Worm (Caenorhabditis elegans) whole organism, L1 larva: ENCODE results near the gene C34C12.1.

Source experiments
- C04F5.9 ChIP-seq: sonication (generic microtip); optimal IDR thresholded peaks from 2 replicates; lab custom pipeline; 2016; ENCODE audit warnings: missing genetic modification characterization, missing compliant biosample characterization
- C34B4.2 ChIP-seq: sonication (generic microtip); optimal IDR thresholded peaks from 2 replicates; lab custom pipeline; 2017; ENCODE audit warnings: mild to moderate bottlenecking, missing genetic modification characterization, missing compliant biosample characterization
- F16B12.6 ChIP-seq: fragments of 150-350 bp; optimal IDR thresholded peaks from 2 replicates; lab custom pipeline; 2014; ENCODE audit warnings: missing biosample characterization, missing genetic modification characterization
- Y116A8C.19 ChIP-seq: sonication (generic microtip); optimal IDR thresholded peaks from 2 replicates; lab custom pipeline; 2016; ENCODE audit warnings: missing compliant biosample characterization, missing genetic modification characterization, borderline replicate concordance
- aha-1 ChIP-seq: fragments of 150-350 bp; optimal IDR thresholded peaks from 2 replicates; lab custom pipeline; 2014; ENCODE audit warnings: missing biosample characterization, missing genetic modification characterization
- alr-1 ChIP-seq: fragments of 200-800 bp; sonication (Bioruptor generic); optimal IDR thresholded peaks from 2 replicates; lab custom pipeline; 2018; ENCODE audit warnings: borderline replicate concordance, mild to moderate bottlenecking, missing genetic modification characterization, missing compliant biosample characterization
- aly-2 ChIP-seq: fragments of 150-350 bp; optimal IDR thresholded peaks from 2 replicates; lab custom pipeline; 2014; ENCODE audit warnings: missing biosample characterization, missing genetic modification characterization
- ama-1 ChIP-seq: fragments of 150-350 bp; optimal IDR thresholded peaks from 2 replicates; lab custom pipeline; 2014
- ceh-63 ChIP-seq: fragments of 200-800 bp; sonication (Bioruptor generic); optimal IDR thresholded peaks from 2 replicates; lab custom pipeline; 2018; ENCODE audit warnings: mild to moderate bottlenecking, missing genetic modification characterization, missing compliant biosample characterization
- ceh-82 ChIP-seq, 3 experiments: fragments of 150-350 bp in 1 of 3; sonication (generic microtip) in 2 of 3; optimal IDR thresholded peaks; 2 replicates each; lab custom pipeline; 2014 to 2017; ENCODE audit warnings: missing biosample characterization in 3 of 3, missing genetic modification characterization in 3 of 3
- ceh-90 ChIP-seq: sonication (generic microtip); optimal IDR thresholded peaks from 2 replicates; lab custom pipeline; 2016; ENCODE audit warnings: missing genetic modification characterization, missing compliant biosample characterization
- ces-1 ChIP-seq: fragments of 150-350 bp; optimal IDR thresholded peaks from 2 replicates; lab custom pipeline; 2014; ENCODE audit warnings: missing biosample characterization, missing genetic modification reagents, missing genetic modification characterization
- dpl-1 ChIP-seq, 3 experiments: fragments of 150-350 bp in 2 of 3; sonication (generic microtip) in 1 of 3; optimal IDR thresholded peaks; 2 replicates each; lab custom pipeline; 2014 to 2017; ENCODE audit warnings: missing biosample characterization in 3 of 3, missing genetic modification characterization in 3 of 3, missing genetic modification reagents in 3 of 3
- dsc-1 ChIP-seq: sonication (generic microtip); optimal IDR thresholded peaks from 2 replicates; lab custom pipeline; 2016; ENCODE audit warnings: mild to moderate bottlenecking, missing genetic modification characterization, missing compliant biosample characterization
- efl-1 ChIP-seq, 4 experiments: fragments of 150-350 bp; optimal IDR thresholded peaks in 3 of 4; peaks in 1 of 4; 1 replicate in 1 of 4; 2 replicates in 3 of 4; lab custom pipeline; 2014; ENCODE audit warnings: missing biosample characterization in 2 of 4, missing genetic modification characterization in 2 of 4, missing genetic modification reagents in 2 of 4
- egl-13 ChIP-seq: sonication (generic microtip); optimal IDR thresholded peaks from 2 replicates; lab custom pipeline; 2016; ENCODE audit warnings: missing genotype, missing genetic modification reagents, missing genetic modification characterization, missing compliant biosample characterization
- egl-27 ChIP-seq, 2 experiments: fragments of 150-350 bp in 1 of 2; sonication (generic microtip); optimal IDR thresholded peaks; 3 replicates each; lab custom pipeline; 2017 to 2018; ENCODE audit warnings: missing biosample characterization in 2 of 2, missing genetic modification characterization in 2 of 2, missing genetic modification reagents in 2 of 2
- ets-5 ChIP-seq: fragments of 200-800 bp; sonication (Bioruptor generic); IDR thresholded peaks from 2 replicates; pipeline ENCODE4 v1.3.6; 2022; ENCODE audit warnings: missing genetic modification characterization, missing compliant biosample characterization
- fkh-10 ChIP-seq: sonication (generic microtip); optimal IDR thresholded peaks from 2 replicates; lab custom pipeline; 2017; ENCODE audit warnings: missing biosample characterization, missing genetic modification reagents, missing genetic modification characterization
- fkh-4 ChIP-seq: sonication (generic microtip); optimal IDR thresholded peaks from 2 replicates; lab custom pipeline; 2016; ENCODE audit warnings: missing compliant biosample characterization, missing genetic modification characterization, borderline replicate concordance
- fos-1 ChIP-seq: fragments of 150-350 bp; optimal IDR thresholded peaks from 2 replicates; lab custom pipeline; 2014; ENCODE audit warnings: missing biosample characterization, missing genetic modification characterization
- hlh-4 ChIP-seq: sonication (generic microtip); optimal IDR thresholded peaks from 2 replicates; lab custom pipeline; 2016; ENCODE audit warnings: mild to moderate bottlenecking, missing genetic modification characterization, missing compliant biosample characterization
- hpl-2 ChIP-seq: fragments of 150-350 bp; optimal IDR thresholded peaks from 2 replicates; lab custom pipeline; 2014; ENCODE audit warnings: missing biosample characterization, missing genetic modification reagents, missing genetic modification characterization
- irx-1 ChIP-seq: sonication (generic microtip); optimal IDR thresholded peaks from 2 replicates; lab custom pipeline; 2016; ENCODE audit warnings: missing genetic modification characterization, missing compliant biosample characterization
- isw-1 ChIP-seq: fragments of 200-800 bp; sonication (Bioruptor generic); IDR thresholded peaks from 2 replicates; pipeline ENCODE4 v1.3.6; 2022; ENCODE audit warnings: missing genetic modification characterization, missing compliant biosample characterization
- lin-35 ChIP-seq, 2 experiments: fragments of 150-350 bp; optimal IDR thresholded peaks; 2 replicates each; lab custom pipeline; 2014; ENCODE audit warnings: missing biosample characterization in 2 of 2, missing genetic modification characterization in 2 of 2, missing genetic modification reagents in 2 of 2
- lin-39 ChIP-seq: fragments of 150-350 bp; optimal IDR thresholded peaks from 2 replicates; lab custom pipeline; 2014; ENCODE audit warnings: missing biosample characterization, missing genetic modification reagents, missing genetic modification characterization
- lsy-2 ChIP-seq, 2 experiments: fragments of 150-350 bp; optimal IDR thresholded peaks; 2 replicates each; lab custom pipeline; 2014; ENCODE audit warnings: missing biosample characterization in 2 of 2, missing genetic modification characterization in 2 of 2
- mdl-1 ChIP-seq, 2 experiments: fragments of 150-350 bp; optimal IDR thresholded peaks; 2 replicates each; lab custom pipeline; 2014 to 2017; ENCODE audit warnings: missing biosample characterization in 2 of 2, missing genetic modification characterization in 2 of 2, inconsistent platforms in 1 of 2
- mef-2 ChIP-seq: fragments of 150-350 bp; optimal IDR thresholded peaks from 2 replicates; lab custom pipeline; 2014; ENCODE audit warnings: missing biosample characterization, missing genetic modification characterization
- mep-1 ChIP-seq: fragments of 150-350 bp; optimal IDR thresholded peaks from 2 replicates; lab custom pipeline; 2014; ENCODE audit warnings: missing biosample characterization, missing genetic modification characterization
- nhr-12 ChIP-seq: sonication (generic microtip); optimal IDR thresholded peaks from 2 replicates; lab custom pipeline; 2017; ENCODE audit warnings: missing biosample characterization, missing genetic modification characterization
- nhr-20 ChIP-seq: sonication (generic microtip); optimal IDR thresholded peaks from 2 replicates; lab custom pipeline; 2016; ENCODE audit warnings: mild to moderate bottlenecking, missing genetic modification characterization, missing compliant biosample characterization
- nhr-237 ChIP-seq: fragments of 150-350 bp; optimal IDR thresholded peaks from 2 replicates; lab custom pipeline; 2014; ENCODE audit warnings: missing biosample characterization, missing genetic modification characterization
- nhr-47 ChIP-seq: sonication (generic microtip); optimal IDR thresholded peaks from 2 replicates; lab custom pipeline; 2016; ENCODE audit warnings: mild to moderate bottlenecking, missing genetic modification characterization, moderate library complexity, missing compliant biosample characterization
- nhr-84 ChIP-seq: sonication (generic microtip); optimal IDR thresholded peaks from 2 replicates; lab custom pipeline; 2017; ENCODE audit warnings: missing biosample characterization, missing genetic modification characterization
- nhr-90 ChIP-seq: sonication (generic microtip); optimal IDR thresholded peaks from 2 replicates; lab custom pipeline; 2016; ENCODE audit warnings: mild to moderate bottlenecking, missing genetic modification characterization, missing compliant biosample characterization; ENCODE audit not compliant: poor library complexity
- pax-3 ChIP-seq: fragments of 200-800 bp; sonication (Bioruptor generic); optimal IDR thresholded peaks from 2 replicates; lab custom pipeline; 2018; ENCODE audit warnings: mild to moderate bottlenecking, missing genetic modification characterization, moderate library complexity, missing compliant biosample characterization
- pqm-1 ChIP-seq: sonication (generic microtip); optimal IDR thresholded peaks from 3 replicates; lab custom pipeline; 2017; ENCODE audit warnings: missing biosample characterization, missing genetic modification characterization
- skn-1 ChIP-seq: fragments of 150-350 bp; optimal IDR thresholded peaks from 2 replicates; lab custom pipeline; 2014; ENCODE audit warnings: missing biosample characterization, missing genetic modification characterization
- snpc-4 ChIP-seq: fragments of 150-350 bp; optimal IDR thresholded peaks from 2 replicates; lab custom pipeline; 2014; ENCODE audit warnings: missing biosample characterization, missing genetic modification characterization
- snu-23 ChIP-seq: sonication (generic microtip); optimal IDR thresholded peaks from 2 replicates; lab custom pipeline; 2016; ENCODE audit warnings: missing genetic modification characterization, missing compliant biosample characterization
- sptf-1 ChIP-seq: fragments of 150-350 bp; optimal IDR thresholded peaks from 2 replicates; lab custom pipeline; 2014; ENCODE audit warnings: missing biosample characterization, missing genetic modification characterization
- swsn-7 ChIP-seq: sonication (generic microtip); optimal IDR thresholded peaks from 2 replicates; lab custom pipeline; 2016; ENCODE audit warnings: missing genetic modification characterization, missing compliant biosample characterization
- tbx-2 ChIP-seq: sonication (generic microtip); optimal IDR thresholded peaks from 2 replicates; lab custom pipeline; 2016; ENCODE audit warnings: missing genetic modification characterization, missing compliant biosample characterization
- unc-30 ChIP-seq: sonication (generic microtip); optimal IDR thresholded peaks from 2 replicates; lab custom pipeline; 2017; ENCODE audit warnings: missing biosample characterization, missing genetic modification characterization
- unc-86 ChIP-seq: sonication (generic microtip); optimal IDR thresholded peaks from 2 replicates; lab custom pipeline; 2016; ENCODE audit warnings: missing genetic modification characterization, missing compliant biosample characterization
- unc-98 ChIP-seq: fragments of 200-800 bp; sonication (Bioruptor generic); IDR thresholded peaks from 2 replicates; pipeline ENCODE4 v1.3.6; 2022; ENCODE audit warnings: missing genetic modification characterization, missing compliant biosample characterization
- zag-1 ChIP-seq: fragments of 150-350 bp; optimal IDR thresholded peaks from 2 replicates; lab custom pipeline; 2014; ENCODE audit warnings: missing biosample characterization, missing genetic modification characterization
- ztf-11 ChIP-seq, 2 experiments: sonication (generic microtip); optimal IDR thresholded peaks; 2 replicates each; lab custom pipeline; 2016 to 2017; ENCODE audit warnings: missing genetic modification characterization in 2 of 2, missing biosample characterization in 1 of 2, missing compliant biosample characterization in 1 of 2

C34C12.1 gene

DNA sequence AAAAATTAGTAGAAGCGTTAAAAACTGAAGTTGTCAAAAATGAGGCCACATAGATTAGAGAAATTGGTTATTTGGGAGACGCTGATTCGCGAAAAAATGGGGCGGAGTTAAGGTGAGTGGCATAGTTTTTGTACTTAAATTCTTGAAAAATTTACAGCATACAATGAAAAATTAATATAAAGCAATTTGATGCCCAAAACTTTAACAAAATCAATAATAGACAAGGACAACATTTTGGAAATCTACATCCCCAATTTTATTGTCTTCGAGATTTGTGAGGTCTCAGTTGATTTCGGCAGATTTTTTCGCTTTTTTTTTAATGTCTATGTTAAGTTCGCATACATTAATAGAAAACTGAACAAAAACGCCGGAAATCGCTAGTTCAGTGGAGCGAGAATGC, 22.1 kb downstream of the C34C12.1 start (continued):
- TF ChIP-seq nhr-237 (tag; lab: Kevin White, UChicago): no peak
- no peak for TF ChIP-seq mef-2
- TF ChIP-seq lsy-2 (tag; optimal IDR thresholded peaks at IDR 0.05; lab: Kevin White, UChicago): peak in 1 of 2 experiments; percentile 50
- TF ChIP-seq swsn-7: peak; percentile 40
- TF ChIP-seq hlh-4 (tag; lab: Kevin White, UChicago): no peak
- peak; percentile 78 for TF ChIP-seq isw-1 (GFP tag; lab: Robert Waterston, UW)
- no peak for TF ChIP-seq dpl-1 (GFP tag; optimal IDR thresholded peaks at IDR 0.05; lab: Kevin White, UChicago)
- peak; percentile 81 for TF ChIP-seq ceh-90
- TF ChIP-seq unc-98 (GFP tag; lab: Robert Waterston, UW): peak; percentile 99
- peak; percentile 86 for TF ChIP-seq nhr-90 (tag; lab: Kevin White, UChicago)
- TF ChIP-seq fkh-4 (tag; lab: Kevin White, UChicago): peak; percentile 78
- TF ChIP-seq unc-30: no peak
- no peak for TF ChIP-seq skn-1 (tag; lab: Kevin White, UChicago)
- no peak for TF ChIP-seq aha-1 (tag; lab: Kevin White, UChicago)
- TF ChIP-seq mep-1 (tag; lab: Kevin White, UChicago): no peak
- TF ChIP-seq dsc-1 (tag; lab: Kevin White, UChicago): peak; percentile 59
- TF ChIP-seq F16B12.6 (tag; lab: Kevin White, UChicago): no peak
- peak in 1 of 2 experiments; percentile 11 for TF ChIP-seq lin-35 (GFP tag; optimal IDR thresholded peaks at IDR 0.05; lab: Kevin White, UChicago)
- TF ChIP-seq ama-1 (lab: Kevin White, UChicago): no peak
- TF ChIP-seq unc-86: peak; percentile 54
- TF ChIP-seq Y116A8C.19 (tag; lab: Kevin White, UChicago): peak; percentile 77
- TF ChIP-seq alr-1 (tag; lab: Kevin White, UChicago): no peak
- TF ChIP-seq irx-1 (tag; lab: Kevin White, UChicago): peak; percentile 31
- peak; percentile 14 to 23 for TF ChIP-seq efl-1 (optimal IDR thresholded peaks at IDR 0.05; lab: Kevin White, UChicago)
- peak; percentile 14 to 91 for TF ChIP-seq efl-1 (GFP tag; optimal IDR thresholded peaks at IDR 0.05 in 1 of 2; lab: Kevin White, UChicago)
- no peak for TF ChIP-seq ets-5 (GFP tag; lab: Robert Waterston, UW)
- no peak for TF ChIP-seq egl-27 (tag; optimal IDR thresholded peaks at IDR 0.05; lab: Kevin White, UChicago)
- peak; percentile 77 for TF ChIP-seq nhr-47
- TF ChIP-seq sptf-1 (tag; lab: Kevin White, UChicago): no peak
- no peak for TF ChIP-seq C34B4.2 (tag; lab: Kevin White, UChicago)
- TF ChIP-seq ceh-82 (tag; optimal IDR thresholded peaks at IDR 0.05; lab: Kevin White, UChicago): no peak
- peak; percentile 48 for TF ChIP-seq snu-23 (GFP tag; lab: Kevin White, UChicago)
- TF ChIP-seq ces-1 (GFP tag; lab: Kevin White, UChicago): no peak
- no peak for TF ChIP-seq nhr-84 (tag; lab: Kevin White, UChicago)
- no peak for TF ChIP-seq pqm-1 (tag; lab: Kevin White, UChicago)
- TF ChIP-seq egl-13 (tag; lab: Kevin White, UChicago): peak; percentile 65
- TF ChIP-seq C04F5.9 (tag; lab: Kevin White, UChicago): peak; percentile 27
- peak; percentile 1 for TF ChIP-seq aly-2 (tag; lab: Kevin White, UChicago)
- TF ChIP-seq pax-3: peak; percentile 96
- TF ChIP-seq zag-1 (tag; lab: Kevin White, UChicago): no peak
- no peak for TF ChIP-seq lin-39 (tag; lab: Kevin White, UChicago)
- peak; percentile 59 for TF ChIP-seq nhr-20 (tag; lab: Kevin White, UChicago)
- TF ChIP-seq tbx-2 (tag; lab: Kevin White, UChicago): peak; percentile 73
- TF ChIP-seq hpl-2 (GFP tag; lab: Kevin White, UChicago): no peak
- TF ChIP-seq snpc-4 (tag; lab: Kevin White, UChicago): no peak
- peak in 1 of 2 experiments; percentile 86 for TF ChIP-seq ztf-11 (tag; optimal IDR thresholded peaks at IDR 0.05; lab: Kevin White, UChicago)
- no peak for TF ChIP-seq nhr-12 (tag; lab: Kevin White, UChicago)
- TF ChIP-seq fos-1 (tag; lab: Kevin White, UChicago): no peak
- TF ChIP-seq fkh-10 (GFP tag; lab: Kevin White, UChicago): no peak
- peak; percentile 82 for TF ChIP-seq ceh-63 (GFP tag; lab: Kevin White, UChicago)
- TF ChIP-seq mdl-1 (tag; optimal IDR thresholded peaks at IDR 0.05; lab: Kevin White, UChicago): no peak
- TF ChIP-seq, all 84 proteins: peak for 36
